Worm (Caenorhabditis elegans): ENCODE results near the gene lgc-49.

The lgc-49 gene

ce11 chrV:11200316-11200715, 9.2 kb downstream of the lgc-49 start, which contains the start of gene K10D6.3:
Gene K10D6.3 (plus strand): TSS chrV:11200616.
- TF ChIP-seq fkh-4 (tag; optimal IDR thresholded peaks at IDR 0.05; ENCODE audit: borderline replicate concordance): no peak
- TF ChIP-seq nhr-237 (tag; optimal IDR thresholded peaks at IDR 0.05): no peak
- TF ChIP-seq lsy-2 (tag; optimal IDR thresholded peaks at IDR 0.05): no peak
- no peak for TF ChIP-seq nhr-19 (GFP tag; conservative IDR thresholded peaks at IDR 0.05)
- TF ChIP-seq elt-2 (tag; optimal IDR thresholded peaks at IDR 0.05): no peak
- no peak for TF ChIP-seq nhr-76 (tag; optimal IDR thresholded peaks at IDR 0.05)
- no peak for TF ChIP-seq pqm-1 (tag; optimal IDR thresholded peaks at IDR 0.05)
- TF ChIP-seq fkh-8 (tag; optimal IDR thresholded peaks at IDR 0.05): no peak
- no peak for TF ChIP-seq hlh-4 (tag; optimal IDR thresholded peaks at IDR 0.05)
- TF ChIP-seq C16A3.4 (tag; optimal IDR thresholded peaks at IDR 0.05): no peak
- no peak for TF ChIP-seq pax-3 (tag; optimal IDR thresholded peaks at IDR 0.05)
- TF ChIP-seq lir-3 (tag; optimal IDR thresholded peaks at IDR 0.05; ENCODE audit: poor library complexity): no peak
- no peak for TF ChIP-seq irx-1 (tag; optimal IDR thresholded peaks at IDR 0.05)

DNA sequence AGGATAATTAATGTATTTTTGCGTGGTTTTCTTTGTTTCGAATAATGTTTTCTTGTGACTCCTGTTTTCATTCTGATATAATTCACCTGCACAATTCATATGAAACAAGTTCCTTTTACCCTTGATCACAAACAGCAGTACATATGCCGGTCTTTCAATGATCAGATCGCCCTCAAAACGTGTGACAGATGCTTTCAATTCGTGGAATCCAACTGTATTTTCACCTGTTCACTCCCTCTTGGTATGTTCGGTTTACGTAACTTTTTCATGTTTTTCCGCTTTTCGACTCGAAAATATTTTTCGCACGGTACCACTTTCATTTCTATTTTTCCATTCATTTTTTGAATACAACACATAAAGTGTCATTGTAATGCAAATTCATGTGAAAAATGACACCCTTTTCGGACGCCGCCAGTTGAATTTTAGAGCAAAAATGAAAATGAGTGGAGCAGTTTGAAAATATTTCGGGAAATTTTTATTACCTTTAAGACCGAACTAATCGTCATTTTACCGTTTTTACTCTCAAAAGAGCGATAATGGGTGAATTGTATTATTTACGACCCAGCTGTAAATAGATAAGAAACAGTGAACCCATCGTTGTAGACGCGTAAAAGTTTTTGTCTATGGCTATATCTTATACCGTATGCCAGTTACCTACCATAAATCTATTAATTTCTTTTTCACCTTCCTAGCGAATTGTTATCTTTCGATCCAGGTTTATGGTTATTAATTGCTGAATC, 10.9 kb downstream of the lgc-49 start, which contains the start of gene K10D6.4:
Gene K10D6.4 (plus strand): TSS at position 100 of the 740 bp plus-strand sequence.
- peak; percentile 50 for TF ChIP-seq elt-2 (tag; optimal IDR thresholded peaks at IDR 0.05)
- TF ChIP-seq fkh-8 (tag; optimal IDR thresholded peaks at IDR 0.05): peak; percentile 8
- no peak for TF ChIP-seq nhr-20 (tag; optimal IDR thresholded peaks at IDR 0.05)
- TF ChIP-seq skn-1 (tag; optimal IDR thresholded peaks at IDR 0.05): no peak
- TF ChIP-seq ceh-82 (tag; optimal IDR thresholded peaks at IDR 0.05): no peak
- no peak for TF ChIP-seq lin-35 (GFP tag; optimal IDR thresholded peaks at IDR 0.05)
- peak; percentile 99 for TF ChIP-seq hlh-4 (tag; optimal IDR thresholded peaks at IDR 0.05)
- TF ChIP-seq blmp-1 (tag; optimal IDR thresholded peaks at IDR 0.05): no peak
- no peak for TF ChIP-seq unc-130 (tag; optimal IDR thresholded peaks at IDR 0.05)
- no peak for TF ChIP-seq tbx-2 (tag; optimal IDR thresholded peaks at IDR 0.05)
- no peak for TF ChIP-seq xbp-1 (tag; optimal IDR thresholded peaks at IDR 0.05)
- no peak for TF ChIP-seq ama-1 (optimal IDR thresholded peaks at IDR 0.05)
- no peak for TF ChIP-seq efl-1 (optimal IDR thresholded peaks at IDR 0.05)
- peak in 1 of 2 experiments; percentile 47 for TF ChIP-seq efl-1 (GFP tag; optimal IDR thresholded peaks at IDR 0.05 in 1 of 2)
- TF ChIP-seq dsc-1 (tag; optimal IDR thresholded peaks at IDR 0.05): no peak
- TF ChIP-seq nhr-11 (tag; optimal IDR thresholded peaks at IDR 0.05): no peak
- no peak for TF ChIP-seq ces-1 (GFP tag; optimal IDR thresholded peaks at IDR 0.05)
- no peak for TF ChIP-seq fos-1 (tag; optimal IDR thresholded peaks at IDR 0.05)
- TF ChIP-seq pax-3 (tag; optimal IDR thresholded peaks at IDR 0.05): no peak
- TF ChIP-seq lin-13 (GFP tag; optimal IDR thresholded peaks at IDR 0.05): no peak
- no peak for TF ChIP-seq swsn-7 (tag; optimal IDR thresholded peaks at IDR 0.05)
- TF ChIP-seq hpl-2 (GFP tag; optimal IDR thresholded peaks at IDR 0.05): no peak
- TF ChIP-seq nhr-71 (tag; optimal IDR thresholded peaks at IDR 0.05): peak; percentile 17
- TF ChIP-seq alr-1 (tag; optimal IDR thresholded peaks at IDR 0.05; ENCODE audit: borderline replicate concordance): no peak
- no peak for TF ChIP-seq F16B12.6 (tag; optimal IDR thresholded peaks at IDR 0.05)
- TF ChIP-seq jun-1 (tag; optimal IDR thresholded peaks at IDR 0.05): no peak
- no peak for TF ChIP-seq nhr-28 (tag; optimal IDR thresholded peaks at IDR 0.05)
- no peak for TF ChIP-seq pqm-1 (tag; optimal IDR thresholded peaks at IDR 0.05)
- no peak for TF ChIP-seq unc-86 (tag; optimal IDR thresholded peaks at IDR 0.05)
- TF ChIP-seq snpc-4 (tag; optimal IDR thresholded peaks at IDR 0.05): no peak
- no peak for TF ChIP-seq nhr-237 (tag; optimal IDR thresholded peaks at IDR 0.05)
- TF ChIP-seq nhr-12 (tag; optimal IDR thresholded peaks at IDR 0.05): no peak
- TF ChIP-seq ztf-11 (tag; optimal IDR thresholded peaks at IDR 0.05): no peak
- TF ChIP-seq sup-37 (GFP tag; optimal IDR thresholded peaks at IDR 0.05): no peak
- TF ChIP-seq egl-27 (tag; optimal IDR thresholded peaks at IDR 0.05): no peak

Measured in whole organism, L1 larva.